Fruit fly (Drosophila melanogaster) whole organism, embryonic: ENCODE data around the gene CycA.

ENCODE experiments used
- Antp ChIP-seq: fragments of 200-800 bp; sonication (Bioruptor generic); optimal IDR thresholded peaks from 3 replicates; lab custom pipeline; 2016; ENCODE audit warnings: missing biosample characterization, missing genetic modification characterization
- BEAF-32 ChIP-seq: fragments of 200-800 bp; sonication (Bioruptor generic); optimal IDR thresholded peaks from 3 replicates; lab custom pipeline; 2017; ENCODE audit warnings: missing biosample characterization, missing genetic modification characterization, mild to moderate bottlenecking, moderate library complexity, missing genetic modification reagents
- CG10209 ChIP-seq: fragments of 200-800 bp; sonication (Bioruptor generic); optimal IDR thresholded peaks from 3 replicates; lab custom pipeline; 2017; ENCODE audit warnings: missing biosample characterization, mild to moderate bottlenecking, missing genetic modification characterization, missing genetic modification reagents
- CG10462 ChIP-seq: fragments of 200-800 bp; sonication (Bioruptor generic); optimal IDR thresholded peaks from 2 replicates; lab custom pipeline; 2016; ENCODE audit warnings: missing biosample characterization, missing genetic modification characterization
- CG11456 ChIP-seq: fragments of 200-800 bp; sonication (Bioruptor generic); IDR thresholded peaks from 3 replicates; pipeline ENCODE4 v1.3.6; 2022; ENCODE audit warnings: missing biosample characterization, missing genetic modification characterization
- CG11504 ChIP-seq: fragments of 200-800 bp; sonication (Bioruptor generic); optimal IDR thresholded peaks from 3 replicates; lab custom pipeline; 2019; ENCODE audit warnings: missing biosample characterization, mild to moderate bottlenecking, missing genetic modification characterization, moderate library complexity
- CG13624 ChIP-seq: fragments of 200-800 bp; sonication (Bioruptor generic); optimal IDR thresholded peaks from 2 replicates; lab custom pipeline; 2016; ENCODE audit warnings: missing biosample characterization, missing genetic modification characterization
- CG13775 ChIP-seq: fragments of 200-800 bp; sonication (Bioruptor generic); optimal IDR thresholded peaks from 3 replicates; lab custom pipeline; 2017; ENCODE audit warnings: missing biosample characterization, mild to moderate bottlenecking, missing genetic modification characterization
- CG1529 ChIP-seq: fragments of 200-800 bp; sonication (Bioruptor generic); optimal IDR thresholded peaks from 3 replicates; lab custom pipeline; 2018; ENCODE audit warnings: missing biosample characterization, missing genetic modification characterization
- CG16813 ChIP-seq: fragments of 200-800 bp; sonication (Bioruptor generic); IDR thresholded peaks from 3 replicates; pipeline ENCODE4 v1.3.6; 2022; ENCODE audit warnings: missing biosample characterization, missing genetic modification characterization; ENCODE audit not compliant: partially characterized antibody
- CG17568 ChIP-seq: fragments of 200-800 bp; sonication (Bioruptor generic); optimal IDR thresholded peaks from 2 replicates; lab custom pipeline; 2018; ENCODE audit warnings: missing biosample characterization, mild to moderate bottlenecking, missing genetic modification characterization, moderate library complexity
- CG1792 ChIP-seq: fragments of 200-800 bp; sonication (Bioruptor generic); optimal IDR thresholded peaks from 2 replicates; lab custom pipeline; 2016; ENCODE audit warnings: missing biosample characterization, missing genetic modification characterization
- CG18262 ChIP-seq: fragments of 200-800 bp; optimal IDR thresholded peaks from 3 replicates; lab custom pipeline; 2019; ENCODE audit warnings: missing biosample characterization, mild to moderate bottlenecking, missing genetic modification characterization, moderate library complexity
- CG2202 ChIP-seq: fragments of 200-800 bp; sonication (Bioruptor generic); optimal IDR thresholded peaks from 2 replicates; lab custom pipeline; 2018; ENCODE audit warnings: missing biosample characterization, mild to moderate bottlenecking, missing genetic modification characterization
- CG2712 ChIP-seq: fragments of 200-800 bp; optimal IDR thresholded peaks from 3 replicates; lab custom pipeline; 2019; ENCODE audit warnings: missing biosample characterization, mild to moderate bottlenecking, missing genetic modification characterization, moderate library complexity
- CG33557 ChIP-seq: fragments of 200-800 bp; sonication (Bioruptor generic); optimal IDR thresholded peaks from 2 replicates; lab custom pipeline; 2019; ENCODE audit warnings: missing biosample characterization, mild to moderate bottlenecking, missing genetic modification characterization, moderate library complexity
- CG3847 ChIP-seq: fragments of 200-800 bp; sonication (Bioruptor generic); IDR thresholded peaks from 2 replicates; pipeline ENCODE4 v1.3.6; 2022; ENCODE audit warnings: missing biosample characterization, missing genetic modification characterization
- CG4730 ChIP-seq: fragments of 200-800 bp; sonication (Bioruptor generic); IDR thresholded peaks from 2 replicates; pipeline ENCODE4 v1.3.6; 2022; ENCODE audit warnings: missing biosample characterization, missing genetic modification characterization
- CG6765 ChIP-seq: fragments of 200-800 bp; sonication (Bioruptor generic); optimal IDR thresholded peaks from 3 replicates; lab custom pipeline; 2017; ENCODE audit warnings: missing biosample characterization, mild to moderate bottlenecking, missing genetic modification characterization
- CG6813 ChIP-seq: fragments of 200-800 bp; sonication (Bioruptor generic); optimal IDR thresholded peaks from 2 replicates; lab custom pipeline; 2017; ENCODE audit warnings: missing biosample characterization, missing genetic modification characterization, mild to moderate bottlenecking, moderate library complexity, missing genetic modification reagents
- CG8281 ChIP-seq: fragments of 200-800 bp; sonication (Bioruptor generic); optimal IDR thresholded peaks from 2 replicates; lab custom pipeline; 2018; ENCODE audit warnings: missing biosample characterization, mild to moderate bottlenecking, missing genetic modification characterization, moderate library complexity
- CG8944 ChIP-seq: fragments of 200-800 bp; sonication (Bioruptor generic); optimal IDR thresholded peaks from 3 replicates; lab custom pipeline; 2016; ENCODE audit warnings: missing biosample characterization, missing genetic modification characterization
- Dref ChIP-seq: fragments of 200-800 bp; sonication (Bioruptor generic); IDR thresholded peaks from 2 replicates; pipeline ENCODE4 v1.3.6; 2022; ENCODE audit warnings: missing biosample characterization, missing genetic modification characterization
- E2f2 ChIP-seq: fragments of 200-800 bp; sonication (Bioruptor generic); IDR thresholded peaks from 2 replicates; pipeline ENCODE4 v1.3.6; 2022; ENCODE audit warnings: missing biosample characterization, missing genetic modification characterization
- ERR ChIP-seq: fragments of 200-800 bp; sonication (Bioruptor generic); optimal IDR thresholded peaks from 2 replicates; lab custom pipeline; 2016; ENCODE audit warnings: missing biosample characterization, missing genetic modification characterization
- Fer2 ChIP-seq: fragments of 200-800 bp; sonication (Bioruptor generic); optimal IDR thresholded peaks from 2 replicates; lab custom pipeline; 2018; ENCODE audit warnings: missing biosample characterization, mild to moderate bottlenecking, missing genetic modification characterization, moderate library complexity
- Fer3 ChIP-seq: fragments of 200-800 bp; sonication (Bioruptor generic); optimal IDR thresholded peaks from 2 replicates; lab custom pipeline; 2018; ENCODE audit warnings: missing biosample characterization, mild to moderate bottlenecking, missing genetic modification characterization, moderate library complexity
- Max ChIP-seq: fragments of 200-800 bp; sonication (Bioruptor generic); optimal IDR thresholded peaks from 2 replicates; lab custom pipeline; 2016; ENCODE audit warnings: missing biosample characterization, mild to moderate bottlenecking, missing genetic modification characterization
- Optix ChIP-seq: fragments of 200-800 bp; sonication (Bioruptor generic); IDR thresholded peaks from 3 replicates; pipeline ENCODE4 v1.3.6; 2022; ENCODE audit warnings: missing biosample characterization, missing genetic modification characterization
- PHDP ChIP-seq: fragments of 200-800 bp; sonication (Bioruptor generic); optimal IDR thresholded peaks from 3 replicates; lab custom pipeline; 2018; ENCODE audit warnings: missing biosample characterization, mild to moderate bottlenecking, missing genetic modification characterization, moderate library complexity
- Scr ChIP-seq: fragments of 200-800 bp; sonication (Bioruptor generic); IDR thresholded peaks from 2 replicates; pipeline ENCODE4 v1.3.6; 2022; ENCODE audit warnings: missing biosample characterization, missing genetic modification characterization; ENCODE audit not compliant: partially characterized antibody
- Taf1 ChIP-seq: fragments of 200-800 bp; sonication (Bioruptor generic); IDR thresholded peaks from 2 replicates; pipeline ENCODE4 v1.3.6; 2022; ENCODE audit warnings: missing biosample characterization, missing genetic modification characterization
- Xbp1 ChIP-seq: fragments of 200-800 bp; sonication (Bioruptor generic); optimal IDR thresholded peaks from 3 replicates; lab custom pipeline; 2016; ENCODE audit warnings: missing biosample characterization, mild to moderate bottlenecking, missing genetic modification characterization
- ab ChIP-seq: fragments of 200-800 bp; sonication (Bioruptor generic); optimal IDR thresholded peaks from 2 replicates; lab custom pipeline; 2016; ENCODE audit warnings: missing biosample characterization, missing genetic modification characterization
- btn ChIP-seq: fragments of 200-800 bp; sonication (Bioruptor generic); optimal IDR thresholded peaks from 2 replicates; lab custom pipeline; 2016; ENCODE audit warnings: missing biosample characterization, missing genetic modification characterization
- corto ChIP-seq: fragments of 200-800 bp; sonication (Bioruptor generic); optimal IDR thresholded peaks from 2 replicates; lab custom pipeline; 2016; ENCODE audit warnings: missing biosample characterization, mild to moderate bottlenecking, missing genetic modification characterization, moderate library complexity
- en ChIP-seq: fragments of 200-800 bp; sonication (Bioruptor generic); optimal IDR thresholded peaks from 2 replicates; lab custom pipeline; 2016; ENCODE audit warnings: missing biosample characterization, missing genetic modification characterization
- ftz-f1 ChIP-seq: fragments of 200-800 bp; sonication (Bioruptor generic); optimal IDR thresholded peaks from 2 replicates; lab custom pipeline; 2016; ENCODE audit warnings: missing biosample characterization, missing genetic modification characterization
- inv ChIP-seq: fragments of 200-800 bp; sonication (Bioruptor generic); IDR thresholded peaks from 2 replicates; pipeline ENCODE4 v1.3.6; 2022; ENCODE audit warnings: missing biosample characterization, missing genetic modification characterization; ENCODE audit not compliant: partially characterized antibody
- lab ChIP-seq: fragments of 200-800 bp; sonication (Bioruptor generic); optimal IDR thresholded peaks from 3 replicates; lab custom pipeline; 2017; ENCODE audit warnings: missing biosample characterization, missing genetic modification characterization, mild to moderate bottlenecking, moderate library complexity, missing genetic modification reagents
- luna ChIP-seq: fragments of 200-800 bp; sonication (Bioruptor generic); optimal IDR thresholded peaks from 2 replicates; lab custom pipeline; 2016; ENCODE audit warnings: missing biosample characterization, missing genetic modification characterization
- mld ChIP-seq: fragments of 200-800 bp; sonication (Bioruptor generic); IDR thresholded peaks from 3 replicates; pipeline ENCODE4 v1.3.6; 2022; ENCODE audit warnings: missing biosample characterization, missing genetic modification characterization; ENCODE audit not compliant: partially characterized antibody
- nau ChIP-seq: fragments of 200-800 bp; sonication (Bioruptor generic); optimal IDR thresholded peaks from 3 replicates; lab custom pipeline; 2017; ENCODE audit warnings: missing biosample characterization, mild to moderate bottlenecking, missing genetic modification characterization, missing genetic modification reagents
- nmo ChIP-seq: fragments of 200-800 bp; sonication (Bioruptor generic); optimal IDR thresholded peaks from 2 replicates; lab custom pipeline; 2018; ENCODE audit warnings: missing biosample characterization, mild to moderate bottlenecking, missing genetic modification characterization, moderate library complexity
- pb ChIP-seq: fragments of 200-800 bp; sonication (Bioruptor generic); optimal IDR thresholded peaks from 3 replicates; lab custom pipeline; 2016; ENCODE audit warnings: missing biosample characterization, missing genetic modification characterization
- pfk ChIP-seq: fragments of 200-800 bp; sonication (Bioruptor generic); optimal IDR thresholded peaks from 2 replicates; lab custom pipeline; 2018; ENCODE audit warnings: missing biosample characterization, mild to moderate bottlenecking, missing genetic modification characterization, moderate library complexity
- rib ChIP-seq: fragments of 200-800 bp; sonication (Bioruptor generic); IDR thresholded peaks from 2 replicates; pipeline ENCODE4 v1.3.6; 2022; ENCODE audit warnings: missing biosample characterization, missing genetic modification characterization
- sob ChIP-seq: fragments of 200-800 bp; sonication (Bioruptor generic); IDR thresholded peaks from 2 replicates; pipeline ENCODE4 v1.3.6; 2022; ENCODE audit warnings: missing biosample characterization, missing genetic modification characterization
- sr ChIP-seq: fragments of 200-800 bp; sonication (Bioruptor generic); IDR thresholded peaks from 3 replicates; pipeline ENCODE4 v1.3.6; 2022; ENCODE audit warnings: missing biosample characterization, missing genetic modification characterization
- unc-4 ChIP-seq: fragments of 200-800 bp; sonication (Bioruptor generic); IDR thresholded peaks from 2 replicates; pipeline ENCODE4 v1.3.6; 2022; ENCODE audit warnings: missing biosample characterization, missing genetic modification characterization; ENCODE audit not compliant: partially characterized antibody

Gene CycA

DNA sequence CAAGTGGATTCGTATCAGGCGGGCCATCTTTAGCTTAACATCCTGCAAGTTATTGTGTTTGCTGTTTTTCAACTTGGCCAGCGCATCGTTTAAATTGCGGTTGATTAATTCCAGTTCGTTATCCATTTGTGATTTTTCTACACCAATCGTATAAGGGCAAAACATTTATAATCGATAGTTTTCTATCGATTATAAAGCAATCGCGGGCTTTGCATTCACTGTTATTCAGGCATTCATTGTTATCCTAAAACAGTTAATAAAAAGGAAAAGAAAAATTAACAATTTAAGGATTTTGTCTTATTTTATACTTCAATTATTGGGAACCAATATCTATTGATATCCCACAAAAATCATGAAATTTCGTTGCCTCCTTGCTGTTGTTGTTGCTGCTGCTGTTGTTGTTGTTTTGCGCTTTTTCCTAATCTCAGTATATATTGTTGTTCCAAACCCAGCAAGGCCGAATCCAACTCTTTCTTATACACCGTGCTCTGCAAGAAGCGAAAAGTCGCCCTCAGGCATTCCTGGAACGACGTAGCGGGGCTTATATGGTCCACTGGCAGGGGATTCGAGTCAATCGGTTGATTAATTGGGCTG, 7.7 kb downstream of the CycA start, which contains the start of gene CG32095 (continued):
- TF ChIP-seq CG2712 (tag; lab: Kevin White, UChicago): peak; percentile 11
- TF ChIP-seq Taf1 (GFP tag; lab: Robert Waterston, UW): no peak
- no peak for TF ChIP-seq ab (GFP tag; lab: Kevin White, UChicago)
- TF ChIP-seq CG10462 (GFP tag; lab: Kevin White, UChicago): peak; percentile 28
- TF ChIP-seq CG6765 (GFP tag; lab: Kevin White, UChicago): no peak
- no peak for TF ChIP-seq CG8281 (tag; lab: Kevin White, UChicago)
- TF ChIP-seq CG6813 (GFP tag; lab: Kevin White, UChicago): no peak
- TF ChIP-seq CG3847 (GFP tag; lab: Robert Waterston, UW): no peak
- no peak for TF ChIP-seq CG8944 (GFP tag; lab: Kevin White, UChicago)
- no peak for TF ChIP-seq Fer2 (tag; lab: Kevin White, UChicago)
- no peak for TF ChIP-seq CG18262 (tag; lab: Kevin White, UChicago)
- no peak for TF ChIP-seq rib (GFP tag; lab: Robert Waterston, UW)
- peak; percentile 27 for TF ChIP-seq CG11504 (tag; lab: Kevin White, UChicago)
- TF ChIP-seq sr: no peak
- no peak for TF ChIP-seq CG11456 (GFP tag; lab: Robert Waterston, UW)
- TF ChIP-seq nau: no peak
- no peak for TF ChIP-seq Optix (GFP tag; lab: Robert Waterston, UW)
- TF ChIP-seq CG33557: no peak
- TF ChIP-seq PHDP (tag; lab: Kevin White, UChicago): no peak
- TF ChIP-seq lab (GFP tag; lab: Kevin White, UChicago): no peak
- peak; percentile 76 for TF ChIP-seq CG16813
- TF ChIP-seq Scr: peak; percentile 87
- no peak for TF ChIP-seq btn (GFP tag; lab: Kevin White, UChicago)
- TF ChIP-seq ERR (GFP tag; lab: Kevin White, UChicago): no peak
- TF ChIP-seq Xbp1 (GFP tag; lab: Kevin White, UChicago): no peak
- no peak for TF ChIP-seq Fer3 (tag; lab: Kevin White, UChicago)
- TF ChIP-seq luna (GFP tag; lab: Kevin White, UChicago): no peak
- TF ChIP-seq nmo (GFP tag; lab: Kevin White, UChicago): no peak
- TF ChIP-seq Antp (GFP tag; lab: Kevin White, UChicago): no peak
- no peak for TF ChIP-seq ftz-f1 (GFP tag; lab: Kevin White, UChicago)
- TF ChIP-seq Dref (GFP tag; lab: Robert Waterston, UW): peak; percentile 74
- no peak for TF ChIP-seq corto (GFP tag; lab: Kevin White, UChicago)
- peak; percentile 67 for TF ChIP-seq inv (GFP tag; lab: Robert Waterston, UW)
- peak; percentile 54 for TF ChIP-seq E2f2 (GFP tag; lab: Robert Waterston, UW)
- no peak for TF ChIP-seq CG4730
- peak; percentile 84 for TF ChIP-seq unc-4 (GFP tag; lab: Robert Waterston, UW)
- TF ChIP-seq en (GFP tag; lab: Kevin White, UChicago): no peak
- peak; percentile 80 for TF ChIP-seq BEAF-32 (GFP tag; lab: Kevin White, UChicago)
- no peak for TF ChIP-seq Max (GFP tag; lab: Kevin White, UChicago)
- TF ChIP-seq sob (GFP tag; lab: Robert Waterston, UW): no peak
- no peak for TF ChIP-seq CG13775 (GFP tag; lab: Kevin White, UChicago)
- no peak for TF ChIP-seq CG17568 (GFP tag; lab: Kevin White, UChicago)
- TF ChIP-seq mld: peak; percentile 56; the same call in 1 of the 3 replicates
- no peak for TF ChIP-seq pb (GFP tag; lab: Kevin White, UChicago)
- TF ChIP-seq CG2202 (tag; lab: Kevin White, UChicago): no peak
- no peak for TF ChIP-seq CG1529 (GFP tag; lab: Kevin White, UChicago)
- no peak for TF ChIP-seq pfk (GFP tag; lab: Kevin White, UChicago)
- TF ChIP-seq CG13624 (GFP tag; lab: Kevin White, UChicago): no peak
- no peak for TF ChIP-seq CG10209 (GFP tag; lab: Kevin White, UChicago)
- no peak for TF ChIP-seq CG1792 (GFP tag; lab: Kevin White, UChicago)
